Fruit fly (Drosophila melanogaster): ENCODE results near the gene SdhD.

The SdhD gene

dm6 chr3R:23729632-23730471, 30.5 kb downstream of the SdhD start (continued):
- TF ChIP-seq cg (GFP tag; optimal IDR thresholded peaks at IDR 0.05) (no peak), sima (GFP tag; optimal IDR thresholded peaks at IDR 0.05) (no peak), Dll (GFP tag; IDR thresholded peaks at IDR 0.05; ENCODE audit: partially characterized antibody) (0 out of 4 replicates have a peak, but pooled peaks have one; percentile 33), twi (tag; optimal IDR thresholded peaks at IDR 0.05) (no peak), CG4360 (GFP tag; IDR thresholded peaks at IDR 0.05) (0 out of 2 replicates have a peak, but pooled peaks have one; percentile 25), odd (GFP tag; optimal IDR thresholded peaks at IDR 0.05) (no peak), CG10565 (GFP tag; optimal IDR thresholded peaks at IDR 0.05) (no peak), phol (tag; optimal IDR thresholded peaks at IDR 0.05) (no peak), Chrac-16 (GFP tag; optimal IDR thresholded peaks at IDR 0.05) (no peak), nmo (GFP tag; optimal IDR thresholded peaks at IDR 0.05) (no peak), Dfd (GFP tag; optimal IDR thresholded peaks at IDR 0.05) (no peak), org-1 (GFP tag; optimal IDR thresholded peaks at IDR 0.05) (no peak), otp (GFP tag; IDR thresholded peaks at IDR 0.05) (no peak), CG33557 (GFP tag; optimal IDR thresholded peaks at IDR 0.05) (peak; percentile 5), Tbp (GFP tag; optimal IDR thresholded peaks at IDR 0.05) (peak; percentile 99), fd102C (GFP tag; optimal IDR thresholded peaks at IDR 0.05) (peak; percentile 16), CG14860 (GFP tag; IDR thresholded peaks at IDR 0.05; ENCODE audit: partially characterized antibody) (peak; percentile 63; the same call in 2 of the 3 replicates), CG15696 (tag; optimal IDR thresholded peaks at IDR 0.05) (no peak), CG7372 (GFP tag; IDR thresholded peaks at IDR 0.05) (no peak), CG2120 (GFP tag; optimal IDR thresholded peaks at IDR 0.05) (no peak), yki (optimal IDR thresholded peaks at IDR 0.05) (no peak), jumu (GFP tag; optimal IDR thresholded peaks at IDR 0.05) (no peak), fd96Cb (tag; optimal IDR thresholded peaks at IDR 0.05) (no peak), CG30431 (GFP tag; optimal IDR thresholded peaks at IDR 0.05) (no peak), sob (GFP tag; IDR thresholded peaks at IDR 0.05) (peak; percentile 60), dysf (GFP tag; IDR thresholded peaks at IDR 0.05) (0 out of 3 replicates have a peak, but pooled peaks have one; percentile 22), Oaz (GFP tag; IDR thresholded peaks at IDR 0.05) (no peak), CHES-1-like (GFP tag; optimal IDR thresholded peaks at IDR 0.05) (no peak), ab (GFP tag; optimal IDR thresholded peaks at IDR 0.05) (no peak), Six4 (GFP tag; optimal IDR thresholded peaks at IDR 0.05) (no peak), fd64A (GFP tag; optimal IDR thresholded peaks at IDR 0.05) (no peak), CG17802 (tag; optimal IDR thresholded peaks at IDR 0.05) (no peak), jing (GFP tag; optimal IDR thresholded peaks at IDR 0.05) (no peak), sr (GFP tag; IDR thresholded peaks at IDR 0.05) (0 out of 3 replicates have a peak, but pooled peaks have one; percentile 36), chif (GFP tag; optimal IDR thresholded peaks at IDR 0.05) (no peak), zen (tag; optimal IDR thresholded peaks at IDR 0.05) (no peak), CG2875 (GFP tag; optimal IDR thresholded peaks at IDR 0.05) (peak; percentile 18), maf-S (GFP tag; optimal IDR thresholded peaks at IDR 0.05) (no peak), CG18764 (GFP tag; optimal IDR thresholded peaks at IDR 0.05) (no peak), bab2 (GFP tag; optimal IDR thresholded peaks at IDR 0.05) (no peak), CG6689 (GFP tag; IDR thresholded peaks at IDR 0.05) (no peak), inv (GFP tag; IDR thresholded peaks at IDR 0.05; ENCODE audit: partially characterized antibody) (peak; percentile 45), slbo (GFP tag; IDR thresholded peaks at IDR 0.05) (no peak), MESR4 (GFP tag; optimal IDR thresholded peaks at IDR 0.05) (no peak), CG17385 (GFP tag; optimal IDR thresholded peaks at IDR 0.05) (no peak), D19B (GFP tag; optimal IDR thresholded peaks at IDR 0.05) (no peak), Bteb2 (GFP tag; optimal IDR thresholded peaks at IDR 0.05) (no peak), Antp (GFP tag; optimal IDR thresholded peaks at IDR 0.05) (no peak), Sry-δ (GFP tag; optimal IDR thresholded peaks at IDR 0.05) (no peak), gem (tag; optimal IDR thresholded peaks at IDR 0.05) (no peak)

Measured in whole organism, embryonic.